Fruit fly (Drosophila melanogaster) whole organism, embryonic: ENCODE data around the gene Phb1.

ENCODE experiments used
- Antp ChIP-seq: fragments of 200-800 bp; sonication (Bioruptor generic); optimal IDR thresholded peaks from 3 replicates; lab custom pipeline; 2016; ENCODE audit warnings: missing biosample characterization, missing genetic modification characterization
- CG10543 ChIP-seq: fragments of 200-800 bp; sonication (Bioruptor generic); optimal IDR thresholded peaks from 3 replicates; lab custom pipeline; 2017; ENCODE audit warnings: missing biosample characterization, mild to moderate bottlenecking, missing genetic modification characterization, moderate library complexity
- CG12219 ChIP-seq: fragments of 200-800 bp; sonication (Bioruptor generic); optimal IDR thresholded peaks from 3 replicates; lab custom pipeline; 2018; ENCODE audit warnings: missing biosample characterization, mild to moderate bottlenecking, missing genetic modification characterization
- CG12391 ChIP-seq: fragments of 200-800 bp; sonication (Bioruptor generic); optimal IDR thresholded peaks from 3 replicates; lab custom pipeline; 2018; ENCODE audit warnings: missing biosample characterization, mild to moderate bottlenecking, missing genetic modification characterization, moderate library complexity
- CG12769 ChIP-seq: fragments of 200-800 bp; sonication (Bioruptor generic); optimal IDR thresholded peaks from 2 replicates; lab custom pipeline; 2019; ENCODE audit warnings: missing biosample characterization, mild to moderate bottlenecking, missing genetic modification characterization, moderate library complexity
- CG14441 ChIP-seq: fragments of 200-800 bp; sonication (Bioruptor generic); IDR thresholded peaks from 2 replicates; pipeline ENCODE4 v1.3.6; 2022; ENCODE audit warnings: missing biosample characterization, missing genetic modification characterization
- CG15073 ChIP-seq: fragments of 200-800 bp; sonication (Bioruptor generic); optimal IDR thresholded peaks from 2 replicates; lab custom pipeline; 2016; ENCODE audit warnings: missing biosample characterization, missing genetic modification characterization
- CG15269 ChIP-seq: fragments of 200-800 bp; sonication (Bioruptor generic); optimal IDR thresholded peaks from 2 replicates; lab custom pipeline; 2018; ENCODE audit warnings: missing biosample characterization, mild to moderate bottlenecking, missing genetic modification characterization, moderate library complexity
- CG17328 ChIP-seq: fragments of 200-800 bp; sonication (Bioruptor generic); IDR thresholded peaks from 2 replicates; pipeline ENCODE4 v1.3.6; 2022; ENCODE audit warnings: missing biosample characterization, missing genetic modification characterization
- CG17912 ChIP-seq: fragments of 200-800 bp; sonication (Bioruptor generic); optimal IDR thresholded peaks from 2 replicates; lab custom pipeline; 2018; ENCODE audit warnings: missing biosample characterization, mild to moderate bottlenecking, missing genetic modification characterization
- CG18764 ChIP-seq: fragments of 200-800 bp; sonication (Bioruptor generic); optimal IDR thresholded peaks from 3 replicates; lab custom pipeline; 2016; ENCODE audit warnings: missing biosample characterization, missing genetic modification characterization
- CG2199 ChIP-seq: fragments of 200-800 bp; sonication (Bioruptor generic); IDR thresholded peaks from 3 replicates; pipeline ENCODE4 v1.3.6; 2022; ENCODE audit warnings: missing biosample characterization, missing genetic modification characterization
- CG2678 ChIP-seq: fragments of 200-800 bp; sonication (Bioruptor generic); optimal IDR thresholded peaks from 3 replicates; lab custom pipeline; 2019; ENCODE audit warnings: missing biosample characterization, mild to moderate bottlenecking, missing genetic modification characterization, moderate library complexity
- CG3163 ChIP-seq: fragments of 200-800 bp; sonication (Bioruptor generic); optimal IDR thresholded peaks from 3 replicates; lab custom pipeline; 2016; ENCODE audit warnings: missing biosample characterization, missing genetic modification characterization
- CG32767 ChIP-seq: fragments of 200-800 bp; sonication (Bioruptor generic); IDR thresholded peaks from 2 replicates; pipeline ENCODE4 v1.3.6; 2022; ENCODE audit warnings: missing biosample characterization, missing genetic modification characterization
- CG3847 ChIP-seq: fragments of 200-800 bp; sonication (Bioruptor generic); IDR thresholded peaks from 2 replicates; pipeline ENCODE4 v1.3.6; 2022; ENCODE audit warnings: missing biosample characterization, missing genetic modification characterization
- CG4617 ChIP-seq: fragments of 200-800 bp; sonication (Bioruptor generic); optimal IDR thresholded peaks from 3 replicates; lab custom pipeline; 2016; ENCODE audit warnings: missing biosample characterization, missing genetic modification characterization, borderline replicate concordance
- CG5180 ChIP-seq: fragments of 200-800 bp; sonication (Bioruptor generic); optimal IDR thresholded peaks from 3 replicates; lab custom pipeline; 2017; ENCODE audit warnings: missing biosample characterization, missing genetic modification characterization, mild to moderate bottlenecking, moderate library complexity, missing genetic modification reagents
- CG6791 ChIP-seq: fragments of 200-800 bp; sonication (Bioruptor generic); IDR thresholded peaks from 3 replicates; pipeline ENCODE4 v1.3.6; 2022; ENCODE audit warnings: missing biosample characterization, missing genetic modification characterization; ENCODE audit not compliant: partially characterized antibody
- CG9609 ChIP-seq: fragments of 200-800 bp; sonication (Bioruptor generic); optimal IDR thresholded peaks from 3 replicates; lab custom pipeline; 2016; ENCODE audit warnings: missing biosample characterization, missing genetic modification characterization
- CG9727 ChIP-seq: fragments of 200-800 bp; sonication (Bioruptor generic); optimal IDR thresholded peaks from 3 replicates; lab custom pipeline; 2017; ENCODE audit warnings: missing biosample characterization, mild to moderate bottlenecking, missing genetic modification characterization
- Camta ChIP-seq: fragments of 200-800 bp; sonication (Bioruptor generic); optimal IDR thresholded peaks from 2 replicates; lab custom pipeline; 2016; ENCODE audit warnings: missing biosample characterization, missing genetic modification characterization
- D19A ChIP-seq: fragments of 200-800 bp; optimal IDR thresholded peaks from 3 replicates; lab custom pipeline; 2019; ENCODE audit warnings: missing biosample characterization, mild to moderate bottlenecking, missing genetic modification characterization, moderate library complexity
- Dfd ChIP-seq, 2 experiments: fragments of >200 bp; optimal IDR thresholded peaks; 2 replicates each; lab custom pipeline; 2017; ENCODE audit warnings: missing biosample characterization in 2 of 2, missing genetic modification characterization in 2 of 2
- E2f1 ChIP-seq: fragments of 200-800 bp; sonication (Bioruptor generic); IDR thresholded peaks from 2 replicates; pipeline ENCODE4 v1.3.6; 2022; ENCODE audit warnings: missing biosample characterization, missing genetic modification characterization
- Eip74EF ChIP-seq, 2 experiments: fragments of 200-800 bp in 1 of 2; fragments of >200 bp in 1 of 2; sonication (Bioruptor generic) in 1 of 2; optimal IDR thresholded peaks; 2 replicates each; lab custom pipeline; 2017 to 2019; ENCODE audit warnings: missing biosample characterization in 2 of 2, missing genetic modification characterization in 2 of 2, mild to moderate bottlenecking in 1 of 2, moderate library complexity in 1 of 2
- Fer3 ChIP-seq: fragments of 200-800 bp; sonication (Bioruptor generic); optimal IDR thresholded peaks from 2 replicates; lab custom pipeline; 2018; ENCODE audit warnings: missing biosample characterization, mild to moderate bottlenecking, missing genetic modification characterization, moderate library complexity
- GATAe ChIP-seq: fragments of 200-800 bp; sonication (Bioruptor generic); conservative IDR thresholded peaks from 2 replicates; pipeline ENCODE4 v1.3.6; 2022; ENCODE audit warnings: missing biosample characterization, missing genetic modification characterization
- H15 ChIP-seq: fragments of 200-800 bp; sonication (Bioruptor generic); IDR thresholded peaks from 3 replicates; pipeline ENCODE4 v1.3.6; 2022; ENCODE audit warnings: missing biosample characterization, missing genetic modification characterization
- HLH3B ChIP-seq: fragments of 200-800 bp; sonication (Bioruptor generic); IDR thresholded peaks from 2 replicates; pipeline ENCODE4 v1.3.6; 2022; ENCODE audit warnings: missing biosample characterization, missing genetic modification characterization
- HmgD ChIP-seq: fragments of 200-800 bp; sonication (Bioruptor generic); optimal IDR thresholded peaks from 3 replicates; lab custom pipeline; 2016; ENCODE audit warnings: missing biosample characterization, missing genetic modification characterization
- Hr78 ChIP-seq, 2 experiments: fragments of 200-800 bp in 1 of 2; fragments of >200 bp in 1 of 2; sonication (Bioruptor generic) in 1 of 2; optimal IDR thresholded peaks; 2 replicates each; lab custom pipeline; 2017 to 2019; ENCODE audit warnings: missing biosample characterization in 2 of 2, missing genetic modification characterization in 2 of 2, mild to moderate bottlenecking in 1 of 2, moderate library complexity in 1 of 2
- Taf1 ChIP-seq: fragments of 200-800 bp; sonication (Bioruptor generic); IDR thresholded peaks from 2 replicates; pipeline ENCODE4 v1.3.6; 2022; ENCODE audit warnings: missing biosample characterization, missing genetic modification characterization
- Trl ChIP-seq, 3 experiments: fragments of >200 bp in 2 of 3; fragments of 200-800 bp in 1 of 3; sonication (Bioruptor generic) in 1 of 3; optimal IDR thresholded peaks; 2 replicates in 1 of 3; 3 replicates in 2 of 3; lab custom pipeline; 2016 to 2017; ENCODE audit warnings: missing biosample characterization in 1 of 3, missing genetic modification characterization in 1 of 3
- Xrp1 ChIP-seq: fragments of 200-800 bp; sonication (Bioruptor generic); IDR thresholded peaks from 2 replicates; pipeline ENCODE4 v1.3.6; 2022; ENCODE audit warnings: missing biosample characterization, missing genetic modification characterization
- ab ChIP-seq: fragments of 200-800 bp; sonication (Bioruptor generic); optimal IDR thresholded peaks from 2 replicates; lab custom pipeline; 2016; ENCODE audit warnings: missing biosample characterization, missing genetic modification characterization
- aop ChIP-seq: fragments of 200-800 bp; sonication (Bioruptor generic); IDR thresholded peaks from 2 replicates; pipeline ENCODE4 v1.3.6; 2022; ENCODE audit warnings: missing biosample characterization, missing genetic modification characterization
- ara ChIP-seq: fragments of 200-800 bp; sonication (Bioruptor generic); IDR thresholded peaks from 2 replicates; pipeline ENCODE4 v1.3.6; 2022; ENCODE audit warnings: missing biosample characterization, missing genetic modification characterization
- gfzf ChIP-seq: fragments of 200-800 bp; sonication (Bioruptor generic); optimal IDR thresholded peaks from 2 replicates; lab custom pipeline; 2016; ENCODE audit warnings: missing biosample characterization, mild to moderate bottlenecking, missing genetic modification characterization, moderate library complexity
- grn ChIP-seq: fragments of 200-800 bp; sonication (Bioruptor generic); optimal IDR thresholded peaks from 3 replicates; lab custom pipeline; 2017; ENCODE audit warnings: missing biosample characterization, missing genetic modification characterization
- gro ChIP-seq: fragments of 200-800 bp; sonication (Bioruptor generic); optimal IDR thresholded peaks from 2 replicates; lab custom pipeline; 2016; ENCODE audit warnings: missing biosample characterization, missing genetic modification characterization
- lilli ChIP-seq: fragments of 200-800 bp; sonication (Bioruptor generic); optimal IDR thresholded peaks from 3 replicates; lab custom pipeline; 2016; ENCODE audit warnings: missing biosample characterization, missing genetic modification characterization
- oc ChIP-seq: fragments of 200-800 bp; sonication (Bioruptor generic); optimal IDR thresholded peaks from 2 replicates; lab custom pipeline; 2018; ENCODE audit warnings: missing biosample characterization, mild to moderate bottlenecking, missing genetic modification characterization, moderate library complexity
- pan ChIP-seq, 4 experiments: fragments of >200 bp in 3 of 4; fragments of 200-800 bp in 1 of 4; sonication (Bioruptor generic) in 1 of 4; optimal IDR thresholded peaks in 3 of 4; IDR thresholded peaks in 1 of 4; 2 replicates each; pipeline versions ENCODE4 v1.3.6 to Lab custom; 2017 to 2022; ENCODE audit warnings: missing biosample characterization in 2 of 4, missing genetic modification characterization in 2 of 4, mixed read lengths in 1 of 4
- pros ChIP-seq: fragments of 200-800 bp; sonication (Bioruptor generic); optimal IDR thresholded peaks from 3 replicates; lab custom pipeline; 2019; ENCODE audit warnings: missing biosample characterization, mild to moderate bottlenecking, missing genetic modification characterization, moderate library complexity
- run ChIP-seq: fragments of 200-800 bp; sonication (Bioruptor generic); optimal IDR thresholded peaks from 3 replicates; lab custom pipeline; 2018; ENCODE audit warnings: missing biosample characterization, mild to moderate bottlenecking, missing genetic modification characterization
- sd ChIP-seq: fragments of 200-800 bp; sonication (Bioruptor generic); optimal IDR thresholded peaks from 3 replicates; lab custom pipeline; 2018; ENCODE audit warnings: missing biosample characterization, mild to moderate bottlenecking, missing genetic modification characterization, moderate library complexity
- slp2 ChIP-seq: fragments of 200-800 bp; sonication (Bioruptor generic); optimal IDR thresholded peaks from 2 replicates; lab custom pipeline; 2016; ENCODE audit warnings: missing biosample characterization, missing genetic modification characterization
- toy ChIP-seq: fragments of 200-800 bp; sonication (Bioruptor generic); IDR thresholded peaks from 2 replicates; pipeline ENCODE4 v1.3.6; 2022; ENCODE audit warnings: missing biosample characterization, missing genetic modification characterization

The Phb1 gene

dm6 chr2L:19154893-19155389, 31.3 kb upstream of the Phb1 start (continued):
- TF ChIP-seq CG4617 (GFP tag; lab: Kevin White, UChicago): no peak
- 0 out of 2 replicates have a peak, but pooled peaks have one; percentile 59 for TF ChIP-seq aop
- no peak for TF ChIP-seq run
- TF ChIP-seq CG3847 (GFP tag; lab: Robert Waterston, UW): no peak
- no peak for TF ChIP-seq lilli (GFP tag; lab: Kevin White, UChicago)
- TF ChIP-seq Dfd (GFP tag; optimal IDR thresholded peaks at IDR 0.05; lab: Kevin White, UChicago): no peak
- no peak for TF ChIP-seq E2f1 (GFP tag; lab: Robert Waterston, UW)
- TF ChIP-seq CG9727: peak; percentile 50
- no peak for TF ChIP-seq CG9609 (GFP tag; lab: Kevin White, UChicago)
- TF ChIP-seq CG12391 (tag; lab: Kevin White, UChicago): no peak
- peak; percentile 54 for TF ChIP-seq oc (tag; lab: Kevin White, UChicago)
- no peak for TF ChIP-seq Camta
- peak in 1 of 2 experiments; percentile 22 for TF ChIP-seq Trl (optimal IDR thresholded peaks at IDR 0.05; lab: Kevin White, UChicago)
- TF ChIP-seq Trl (GFP tag; optimal IDR thresholded peaks at IDR 0.05; lab: Kevin White, UChicago): no peak
- no peak for TF ChIP-seq Fer3
- peak in 1 of 2 experiments; percentile 59 for TF ChIP-seq Eip74EF (GFP tag; optimal IDR thresholded peaks at IDR 0.05; lab: Kevin White, UChicago)
- no peak for TF ChIP-seq HLH3B
- TF ChIP-seq CG18764: no peak
- TF ChIP-seq CG5180 (GFP tag; lab: Kevin White, UChicago): peak; percentile 28
- TF ChIP-seq CG14441 (GFP tag; lab: Robert Waterston, UW): 0 out of 2 replicates have a peak, but pooled peaks have one; percentile 11
- TF ChIP-seq CG15073 (GFP tag; lab: Kevin White, UChicago): no peak
- peak; percentile 34 for TF ChIP-seq sd (tag; lab: Kevin White, UChicago)
- TF ChIP-seq HmgD (GFP tag; lab: Kevin White, UChicago): no peak
- TF ChIP-seq gfzf (GFP tag; lab: Kevin White, UChicago): no peak
- no peak for TF ChIP-seq CG15269 (tag; lab: Kevin White, UChicago)
- no peak for TF ChIP-seq slp2 (GFP tag; lab: Kevin White, UChicago)
- TF ChIP-seq CG17328 (GFP tag; lab: Robert Waterston, UW): 0 out of 2 replicates have a peak, but pooled peaks have one; percentile 23
- TF ChIP-seq grn (GFP tag; lab: Kevin White, UChicago): peak; percentile 42
- peak; percentile 97 for TF ChIP-seq pros
- no peak for TF ChIP-seq GATAe (GFP tag; lab: Robert Waterston, UW)
- peak; percentile 38 for TF ChIP-seq CG10543 (GFP tag; lab: Kevin White, UChicago)
- no peak for TF ChIP-seq toy (GFP tag; lab: Robert Waterston, UW)
- TF ChIP-seq Xrp1 (GFP tag; lab: Robert Waterston, UW): no peak
- TF ChIP-seq Taf1 (GFP tag; lab: Robert Waterston, UW): no peak
- TF ChIP-seq CG6791 (GFP tag; lab: Robert Waterston, UW): no peak
- TF ChIP-seq CG32767 (GFP tag; lab: Robert Waterston, UW): 0 out of 2 replicates have a peak, but pooled peaks have one; percentile 16
- no peak for TF ChIP-seq CG17912 (GFP tag; lab: Kevin White, UChicago)
- no peak; the same call in 2 of the 3 replicates for TF ChIP-seq CG2199 (GFP tag; lab: Robert Waterston, UW)
- peak; percentile 50 for TF ChIP-seq CG12769 (tag; lab: Kevin White, UChicago)
- peak; percentile 11 for TF ChIP-seq D19A (tag; lab: Kevin White, UChicago)
- TF ChIP-seq gro: no peak
- no peak for TF ChIP-seq ara (GFP tag; lab: Robert Waterston, UW)
- TF ChIP-seq CG12219 (GFP tag; lab: Kevin White, UChicago): no peak
- no peak for TF ChIP-seq H15
- peak; percentile 19 for TF ChIP-seq CG2678 (tag; lab: Kevin White, UChicago)
- no peak for TF ChIP-seq CG3163 (GFP tag; lab: Kevin White, UChicago)
- peak in 1 of 2 experiments; percentile 46 for TF ChIP-seq Hr78 (GFP tag; optimal IDR thresholded peaks at IDR 0.05; lab: Kevin White, UChicago)
- no peak for TF ChIP-seq Antp (GFP tag; lab: Kevin White, UChicago)
- TF ChIP-seq ab (GFP tag; lab: Kevin White, UChicago): no peak
- TF ChIP-seq pan (optimal IDR thresholded peaks at IDR 0.05; lab: Kevin White, UChicago): no peak
- TF ChIP-seq pan (GFP tag; optimal IDR thresholded peaks at IDR 0.05 in 1 of 2, IDR thresholded peaks at IDR 0.05 in 1 of 2): no peak
